Worm (Caenorhabditis elegans): ENCODE measurements around the gene exos-9.

exos-9 gene

ce11 chrIII:7162065-7162762 lies 35.7 kb downstream of the exos-9 start, which contains the start of the genes syf-2 and K04G7.1 (continued):
- peak; percentile 53; the same call in 1 of the 2 replicates for TF ChIP-seq ctbp-1 (GFP tag; IDR thresholded peaks at IDR 0.05)
- TF ChIP-seq unc-39 (tag; optimal IDR thresholded peaks at IDR 0.05) = no peak
- TF ChIP-seq hlh-30 (tag; optimal IDR thresholded peaks at IDR 0.05; ENCODE audit: insufficient read depth) = peak; percentile 94
- TF ChIP-seq F10B5.3 (tag; optimal IDR thresholded peaks at IDR 0.05) = no peak
- no peak for TF ChIP-seq Y5F2A.4 (GFP tag; optimal IDR thresholded peaks at IDR 0.05)
- peak; percentile 16 for TF ChIP-seq duxl-1 (tag; optimal IDR thresholded peaks at IDR 0.05; ENCODE audit: poor library complexity)
- no peak for TF ChIP-seq ceh-62 (tag; optimal IDR thresholded peaks at IDR 0.05)
- TF ChIP-seq fkh-10 (GFP tag; optimal IDR thresholded peaks at IDR 0.05) = peak; percentile 88
- no peak for TF ChIP-seq nhr-237 (tag; optimal IDR thresholded peaks at IDR 0.05)
- no peak for TF ChIP-seq aly-2 (tag; optimal IDR thresholded peaks at IDR 0.05)
- TF ChIP-seq ceh-32 (tag; optimal IDR thresholded peaks at IDR 0.05; ENCODE audit: poor library complexity) = no peak
- peak in 1 of 2 experiments; percentile 62 for TF ChIP-seq unc-62 (GFP tag; optimal IDR thresholded peaks at IDR 0.05 in 1 of 2)
- no peak for TF ChIP-seq unc-62 (tag; optimal IDR thresholded peaks at IDR 0.05)
- no peak for TF ChIP-seq lin-39 (tag; optimal IDR thresholded peaks at IDR 0.05)
- no peak for TF ChIP-seq snpc-4 (tag; optimal IDR thresholded peaks at IDR 0.05)
- no peak for TF ChIP-seq lim-7 (GFP tag; IDR thresholded peaks at IDR 0.05)
- TF ChIP-seq nhr-25 (tag; optimal IDR thresholded peaks at IDR 0.05; ENCODE audit: borderline replicate concordance, insufficient read depth) = peak; percentile 45
- TF ChIP-seq nhr-10 (tag; optimal IDR thresholded peaks at IDR 0.05) = no peak
- peak; percentile 45; the same call in 1 of the 2 replicates for TF ChIP-seq mdt-29 (GFP tag; IDR thresholded peaks at IDR 0.05)
- no peak for TF ChIP-seq daf-8 (GFP tag; IDR thresholded peaks at IDR 0.05)

ce11 chrIII:7161055-7161454 lies 36.8 kb downstream of the exos-9 start, which contains the start of gene rnp-7:
Gene rnp-7 (minus strand): TSS chrIII:7161155.
- TF ChIP-seq unc-62 (GFP tag; optimal IDR thresholded peaks at IDR 0.05 in 1 of 2) = no peak
- TF ChIP-seq unc-62 (tag; optimal IDR thresholded peaks at IDR 0.05) = no peak
- TF ChIP-seq madf-5 (GFP tag; IDR thresholded peaks at IDR 0.05) = no peak
- no peak for TF ChIP-seq aha-1 (tag)
- no peak for TF ChIP-seq vab-7 (GFP tag; IDR thresholded peaks at IDR 0.05)
- TF ChIP-seq madf-9 (GFP tag; conservative IDR thresholded peaks at IDR 0.05) = no peak
- TF ChIP-seq daf-8 (GFP tag; IDR thresholded peaks at IDR 0.05) = no peak
- TF ChIP-seq hlh-30 (tag; optimal IDR thresholded peaks at IDR 0.05; ENCODE audit: insufficient read depth) = no peak
- no peak for TF ChIP-seq nhr-42 (GFP tag; IDR thresholded peaks at IDR 0.05)
- no peak for TF ChIP-seq dmd-9 (GFP tag; IDR thresholded peaks at IDR 0.05)
- TF ChIP-seq ctbp-1 (GFP tag; IDR thresholded peaks at IDR 0.05) = no peak
- no peak for TF ChIP-seq ceh-62 (tag; optimal IDR thresholded peaks at IDR 0.05)
- no peak for TF ChIP-seq nhr-48 (tag; optimal IDR thresholded peaks at IDR 0.05)
- no peak for TF ChIP-seq ZK337.2 (GFP tag; IDR thresholded peaks at IDR 0.05)
- TF ChIP-seq T26A8.4 (GFP tag; IDR thresholded peaks at IDR 0.05) = no peak
- no peak for TF ChIP-seq dpl-1 (GFP tag; optimal IDR thresholded peaks at IDR 0.05)

- TF ChIP-seq ceh-62 (tag; optimal IDR thresholded peaks at IDR 0.05) = no peak
- TF ChIP-seq Y48G9A.11 (GFP tag; IDR thresholded peaks at IDR 0.05) = no peak
- TF ChIP-seq ztf-7 (tag; optimal IDR thresholded peaks at IDR 0.05) = no peak
- no peak for TF ChIP-seq mdt-29 (GFP tag; IDR thresholded peaks at IDR 0.05)
- TF ChIP-seq aha-1 (tag) = peak; percentile 66
- peak in 1 of 2 experiments; percentile 64 for TF ChIP-seq unc-62 (GFP tag; optimal IDR thresholded peaks at IDR 0.05 in 1 of 2)
- no peak for TF ChIP-seq unc-62 (tag; optimal IDR thresholded peaks at IDR 0.05)
Observed at ce11 chrIII:7159246-7159645, 38.6 kb downstream of the exos-9 start.

ce11 chrIII:7158709-7159108 lies 39.2 kb downstream of the exos-9 start, which contains the start of gene nuo-4:
Gene nuo-4 (minus strand): TSS chrIII:7158809.
- TF ChIP-seq mxl-3 (GFP tag; optimal IDR thresholded peaks at IDR 0.05) (no peak), ama-1 (optimal IDR thresholded peaks at IDR 0.05) (peak; percentile 28)

Measured in whole organism, L4 larva.